Fruit fly (Drosophila melanogaster): ENCODE data around the gene ncd.

ncd gene

DNA sequence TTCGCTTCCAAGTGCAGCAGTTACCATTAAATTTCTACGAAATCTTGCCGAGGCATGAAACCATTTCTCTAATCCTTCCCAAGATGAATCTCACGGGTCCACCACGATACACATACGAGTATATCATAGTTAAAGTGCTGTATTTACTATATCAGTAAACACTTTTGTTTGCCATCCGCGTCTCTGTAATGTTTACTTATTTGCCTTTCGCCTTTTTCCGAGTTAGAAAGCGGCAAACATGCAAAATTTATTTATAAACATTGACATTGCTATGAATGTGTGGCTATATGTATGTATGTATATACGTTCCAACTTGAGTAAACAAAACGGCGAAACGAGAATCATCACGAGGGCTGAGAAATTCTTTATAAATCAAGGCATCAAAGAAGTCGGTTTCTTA is 24.0 kb upstream of the ncd start (continued):
- TF ChIP-seq CG10959 (GFP tag; IDR thresholded peaks at IDR 0.05) (no peak), BtbVII (GFP tag; optimal IDR thresholded peaks at IDR 0.05) (peak; percentile 45), jing (GFP tag; optimal IDR thresholded peaks at IDR 0.05) (no peak), bcd (GFP tag; optimal IDR thresholded peaks at IDR 0.05) (peak; percentile 9), TFAM (GFP tag; optimal IDR thresholded peaks at IDR 0.05) (peak; percentile 50), Asciz (GFP tag; optimal IDR thresholded peaks at IDR 0.05) (peak; percentile 79), fd64A (GFP tag; optimal IDR thresholded peaks at IDR 0.05) (peak; percentile 87), bigmax (GFP tag; optimal IDR thresholded peaks at IDR 0.05) (peak; percentile 31), Stat92E (GFP tag; optimal IDR thresholded peaks at IDR 0.05) (peak in 1 of 3 experiments; percentile 29), CG4328 (GFP tag; optimal IDR thresholded peaks at IDR 0.05) (peak; percentile 33), CG12299 (tag; optimal IDR thresholded peaks at IDR 0.05) (peak; percentile 14), Nf-YB (GFP tag; optimal IDR thresholded peaks at IDR 0.05) (no peak), tna (GFP tag; IDR thresholded peaks at IDR 0.05; ENCODE audit: partially characterized antibody) (no peak), CG8924 (tag; optimal IDR thresholded peaks at IDR 0.05) (peak; percentile 63), Blimp-1 (GFP tag; optimal IDR thresholded peaks at IDR 0.05) (peak; percentile 71), CG4424 (GFP tag; optimal IDR thresholded peaks at IDR 0.05) (peak; percentile 15), CG9727 (GFP tag; optimal IDR thresholded peaks at IDR 0.05) (peak; percentile 79), CG12104 (GFP tag; optimal IDR thresholded peaks at IDR 0.05) (peak; percentile 40), gsb-n (tag; optimal IDR thresholded peaks at IDR 0.05) (peak; percentile 51), wek (GFP tag; optimal IDR thresholded peaks at IDR 0.05) (peak; percentile 45), BEAF-32 (GFP tag; optimal IDR thresholded peaks at IDR 0.05) (no peak), tin (GFP tag; optimal IDR thresholded peaks at IDR 0.05) (no peak), trem (tag; optimal IDR thresholded peaks at IDR 0.05) (peak; percentile 56), CG14710 (tag; optimal IDR thresholded peaks at IDR 0.05) (peak; percentile 82), HmgD (GFP tag; optimal IDR thresholded peaks at IDR 0.05) (no peak), Jarid2 (GFP tag; optimal IDR thresholded peaks at IDR 0.05) (peak; percentile 15), CG10431 (GFP tag; optimal IDR thresholded peaks at IDR 0.05) (no peak), wdn (GFP tag; IDR thresholded peaks at IDR 0.05) (no peak), CG2678 (tag; optimal IDR thresholded peaks at IDR 0.05) (no peak), CG18764 (GFP tag; optimal IDR thresholded peaks at IDR 0.05) (peak; percentile 3), hth (optimal IDR thresholded peaks at IDR 0.05) (no peak), otp (GFP tag; IDR thresholded peaks at IDR 0.05) (0 out of 3 replicates have a peak, but pooled peaks have one; percentile 35), CG12236 (GFP tag; optimal IDR thresholded peaks at IDR 0.05) (no peak), Eip74EF (GFP tag; optimal IDR thresholded peaks at IDR 0.05) (peak in 1 of 2 experiments; percentile 37), Optix (GFP tag; IDR thresholded peaks at IDR 0.05) (no peak), CG3281 (GFP tag; optimal IDR thresholded peaks at IDR 0.05) (peak; percentile 53), CG6765 (GFP tag; optimal IDR thresholded peaks at IDR 0.05) (peak; percentile 1), CG31365 (tag; optimal IDR thresholded peaks at IDR 0.05) (peak; percentile 62), HHEX (GFP tag; optimal IDR thresholded peaks at IDR 0.05) (peak; percentile 43), Lim3 (GFP tag; IDR thresholded peaks at IDR 0.05) (no peak), D (optimal IDR thresholded peaks at IDR 0.05) (no peak), D (GFP tag; optimal IDR thresholded peaks at IDR 0.05) (peak; percentile 64), Neu2 (GFP tag; optimal IDR thresholded peaks at IDR 0.05; ENCODE audit: borderline replicate concordance) (no peak), CG10979 (tag; optimal IDR thresholded peaks at IDR 0.05) (peak; percentile 54), CG12071 (GFP tag; optimal IDR thresholded peaks at IDR 0.05) (peak; percentile 62), so (GFP tag; IDR thresholded peaks at IDR 0.05) (peak; percentile 21; the same call in 1 of the 3 replicates), CG8359 (GFP tag; optimal IDR thresholded peaks at IDR 0.05; ENCODE audit: borderline replicate concordance) (peak; percentile 66), sna (GFP tag; IDR thresholded peaks at IDR 0.05; ENCODE audit: partially characterized antibody) (no peak), CG7271 (tag; optimal IDR thresholded peaks at IDR 0.05) (peak; percentile 85), D19A (tag; optimal IDR thresholded peaks at IDR 0.05) (peak; percentile 46)

Measured in whole organism, embryonic.